Worm (Caenorhabditis elegans) whole organism, L2 larva: ENCODE measurements around the gene clec-232.

Source experiments
- C34F6.9 ChIP-seq: fragments of 150-350 bp; optimal IDR thresholded peaks from 2 replicates; lab custom pipeline; 2014; ENCODE audit warnings: missing biosample characterization, missing genetic modification characterization
- R02D3.7 ChIP-seq: fragments of 150-350 bp; optimal IDR thresholded peaks from 2 replicates; lab custom pipeline; 2014; ENCODE audit warnings: missing biosample characterization, missing genetic modification characterization
- Y55F3AM.14 ChIP-seq: fragments of 200-800 bp; sonication (Bioruptor generic); optimal IDR thresholded peaks from 2 replicates; lab custom pipeline; 2018; ENCODE audit warnings: mild to moderate bottlenecking, missing genetic modification characterization, missing compliant biosample characterization
- alr-1 ChIP-seq: fragments of 150-350 bp; optimal IDR thresholded peaks from 2 replicates; lab custom pipeline; 2014; ENCODE audit warnings: missing biosample characterization, missing genetic modification characterization
- aly-2 ChIP-seq: fragments of 150-350 bp; optimal IDR thresholded peaks from 2 replicates; lab custom pipeline; 2014; ENCODE audit warnings: missing biosample characterization, missing genetic modification characterization
- ama-1 ChIP-seq: fragments of 150-350 bp; optimal IDR thresholded peaks from 2 replicates; lab custom pipeline; 2018; ENCODE audit warnings: inconsistent platforms
- blmp-1 ChIP-seq: sonication (generic microtip); optimal IDR thresholded peaks from 2 replicates; lab custom pipeline; 2017; ENCODE audit warnings: missing genetic modification characterization, mild to moderate bottlenecking, missing compliant biosample characterization, antibody characterized with exemption, moderate library complexity; ENCODE audit not compliant: insufficient read depth
- ceh-16 ChIP-seq: fragments of 150-350 bp; optimal IDR thresholded peaks from 2 replicates; lab custom pipeline; 2014; ENCODE audit warnings: missing biosample characterization, missing genetic modification characterization
- ceh-82 ChIP-seq: fragments of 150-350 bp; optimal IDR thresholded peaks from 2 replicates; lab custom pipeline; 2014; ENCODE audit warnings: missing biosample characterization, missing genetic modification characterization
- crh-2 ChIP-seq: sonication (generic microtip); optimal IDR thresholded peaks from 2 replicates; lab custom pipeline; 2017; ENCODE audit warnings: missing biosample characterization, missing genetic modification characterization
- dmd-4 ChIP-seq: sonication (generic microtip); optimal IDR thresholded peaks from 2 replicates; lab custom pipeline; 2017; ENCODE audit warnings: missing biosample characterization, missing genetic modification characterization
- egl-27 ChIP-seq: sonication (generic microtip); optimal IDR thresholded peaks from 3 replicates; lab custom pipeline; 2017; ENCODE audit warnings: missing biosample characterization, missing genetic modification reagents, missing genetic modification characterization
- elt-1 ChIP-seq: fragments of 150-350 bp; optimal IDR thresholded peaks from 2 replicates; lab custom pipeline; 2014; ENCODE audit warnings: missing biosample characterization, missing genetic modification characterization
- elt-3 ChIP-seq: sonication (generic microtip); optimal IDR thresholded peaks from 2 replicates; lab custom pipeline; 2017; ENCODE audit warnings: missing biosample characterization, missing genetic modification characterization
- gmeb-1 ChIP-seq: fragments of 150-350 bp; optimal IDR thresholded peaks from 2 replicates; lab custom pipeline; 2014; ENCODE audit warnings: missing biosample characterization, missing genetic modification characterization
- lsy-2 ChIP-seq, 2 experiments: fragments of 150-350 bp in 1 of 2; sonication (generic microtip) in 1 of 2; optimal IDR thresholded peaks; 2 replicates each; lab custom pipeline; 2014 to 2017; ENCODE audit warnings: missing biosample characterization in 2 of 2, missing genetic modification characterization in 2 of 2
- mbf-1 ChIP-seq: sonication (generic microtip); optimal IDR thresholded peaks from 2 replicates; lab custom pipeline; 2017; ENCODE audit warnings: missing biosample characterization, missing genetic modification characterization
- mdl-1 ChIP-seq, 2 experiments: fragments of 150-350 bp in 1 of 2; sonication (generic microtip) in 1 of 2; optimal IDR thresholded peaks; 2 replicates each; lab custom pipeline; 2017; ENCODE audit warnings: missing biosample characterization in 2 of 2, missing genetic modification characterization in 2 of 2
- nhr-10 ChIP-seq: sonication (generic microtip); optimal IDR thresholded peaks from 2 replicates; lab custom pipeline; 2017; ENCODE audit warnings: missing biosample characterization, missing genetic modification characterization
- nhr-11 ChIP-seq: fragments of 150-350 bp; optimal IDR thresholded peaks from 2 replicates; lab custom pipeline; 2014; ENCODE audit warnings: missing biosample characterization, missing genetic modification characterization
- nhr-129 ChIP-seq: fragments of 150-350 bp; optimal IDR thresholded peaks from 2 replicates; lab custom pipeline; 2014; ENCODE audit warnings: missing biosample characterization, missing genetic modification characterization
- nhr-21 ChIP-seq: fragments of 150-350 bp; optimal IDR thresholded peaks from 2 replicates; lab custom pipeline; 2014; ENCODE audit warnings: missing biosample characterization, missing genetic modification characterization
- nhr-6 ChIP-seq: fragments of 150-350 bp; optimal IDR thresholded peaks from 2 replicates; lab custom pipeline; 2014; ENCODE audit warnings: missing biosample characterization, missing genetic modification characterization
- nhr-77 ChIP-seq: fragments of 150-350 bp; optimal IDR thresholded peaks from 2 replicates; lab custom pipeline; 2014; ENCODE audit warnings: missing biosample characterization, missing genetic modification characterization
- peb-1 ChIP-seq: fragments of 150-350 bp; optimal IDR thresholded peaks from 2 replicates; lab custom pipeline; 2014; ENCODE audit warnings: missing biosample characterization, missing genetic modification characterization
- skn-1 ChIP-seq: sonication (generic microtip); optimal IDR thresholded peaks from 2 replicates; lab custom pipeline; 2017; ENCODE audit warnings: missing biosample characterization, missing genetic modification characterization
- sma-3 ChIP-seq: sonication (generic microtip); optimal IDR thresholded peaks from 2 replicates; lab custom pipeline; 2016; ENCODE audit warnings: missing genetic modification reagents, missing genetic modification characterization, missing compliant biosample characterization
- sma-9 ChIP-seq, 2 experiments: fragments of 150-350 bp in 1 of 2; sonication (generic microtip) in 1 of 2; optimal IDR thresholded peaks; 2 replicates each; lab custom pipeline; 2014 to 2016; ENCODE audit warnings: missing genetic modification characterization in 2 of 2, mild to moderate bottlenecking in 1 of 2, missing biosample characterization in 1 of 2, missing compliant biosample characterization in 1 of 2, missing genetic modification reagents in 1 of 2, moderate library complexity in 1 of 2
- snpc-4 ChIP-seq: fragments of 150-350 bp; optimal IDR thresholded peaks from 2 replicates; lab custom pipeline; 2014; ENCODE audit warnings: missing biosample characterization, missing genetic modification characterization
- unc-39 ChIP-seq: fragments of 150-350 bp; optimal IDR thresholded peaks from 2 replicates; lab custom pipeline; 2014; ENCODE audit warnings: missing biosample characterization, missing genetic modification characterization
- ztf-1 ChIP-seq: fragments of 200-800 bp; sonication (Bioruptor generic); conservative IDR thresholded peaks from 2 replicates; pipeline ENCODE4 v1.3.6; 2022; ENCODE audit warnings: missing genetic modification characterization, missing compliant biosample characterization

The clec-232 gene

ce11 chrV:15965114-15965513 lies 10.8 kb upstream of the clec-232 start, which contains the start of gene sri-2:
Gene sri-2 (minus strand): TSS chrV:15965214.
- no peak for TF ChIP-seq aly-2 (tag; lab: Kevin White, UChicago)
- TF ChIP-seq nhr-10 (tag; lab: Kevin White, UChicago), result no peak
- TF ChIP-seq snpc-4, result no peak
- TF ChIP-seq R02D3.7 (tag; lab: Kevin White, UChicago), result no peak
- TF ChIP-seq elt-3 (tag; lab: Kevin White, UChicago), result no peak
- TF ChIP-seq dmd-4, result no peak
- TF ChIP-seq mdl-1 (tag; optimal IDR thresholded peaks at IDR 0.05; lab: Kevin White, UChicago), result no peak
- TF ChIP-seq nhr-77 (tag; lab: Kevin White, UChicago), result no peak
- no peak for TF ChIP-seq lsy-2 (tag; optimal IDR thresholded peaks at IDR 0.05; lab: Kevin White, UChicago)
- no peak for TF ChIP-seq ceh-16 (tag; lab: Kevin White, UChicago)
- no peak for TF ChIP-seq egl-27
- no peak for TF ChIP-seq nhr-6 (tag; lab: Kevin White, UChicago)
- no peak for TF ChIP-seq blmp-1 (tag; lab: Kevin White, UChicago)
- no peak for TF ChIP-seq sma-9 (GFP tag; optimal IDR thresholded peaks at IDR 0.05; lab: Kevin White, UChicago)
- no peak for TF ChIP-seq sma-9 (tag; optimal IDR thresholded peaks at IDR 0.05; lab: Kevin White, UChicago)
- no peak for TF ChIP-seq sma-3 (GFP tag; lab: Kevin White, UChicago)

ce11 chrV:15967542-15967941 lies 8.4 kb upstream of the clec-232 start, which contains the start of gene sri-1:
Gene sri-1 (minus strand): TSS chrV:15967642.
- TF ChIP-seq peb-1 (tag; lab: Kevin White, UChicago) (no peak), gmeb-1 (tag; lab: Kevin White, UChicago) (no peak), snpc-4 (no peak), mbf-1 (tag; lab: Kevin White, UChicago) (no peak), alr-1 (tag; lab: Kevin White, UChicago) (no peak), nhr-77 (tag; lab: Kevin White, UChicago) (no peak), nhr-21 (tag; lab: Kevin White, UChicago) (no peak), C34F6.9 (tag; lab: Kevin White, UChicago) (no peak), dmd-4 (no peak), ceh-82 (tag; lab: Kevin White, UChicago) (no peak), crh-2 (tag; lab: Kevin White, UChicago) (no peak), sma-3 (GFP tag; lab: Kevin White, UChicago) (no peak), elt-1 (tag; lab: Kevin White, UChicago) (no peak), aly-2 (tag; lab: Kevin White, UChicago) (no peak), nhr-11 (tag; lab: Kevin White, UChicago) (no peak)

ce11 chrV:15969653-15970052 lies 6.3 kb upstream of the clec-232 start, which contains the start of gene F36G9.7:
Gene F36G9.7 (minus strand): TSS chrV:15969753.
- TF ChIP-seq peb-1 (tag; lab: Kevin White, UChicago) (no peak), ztf-1 (no peak), ama-1 (lab: Kevin White, UChicago) (no peak), nhr-129 (tag; lab: Kevin White, UChicago) (no peak), alr-1 (tag; lab: Kevin White, UChicago) (no peak), Y55F3AM.14 (GFP tag; lab: Kevin White, UChicago) (no peak), ceh-82 (tag; lab: Kevin White, UChicago) (no peak)

DNA sequence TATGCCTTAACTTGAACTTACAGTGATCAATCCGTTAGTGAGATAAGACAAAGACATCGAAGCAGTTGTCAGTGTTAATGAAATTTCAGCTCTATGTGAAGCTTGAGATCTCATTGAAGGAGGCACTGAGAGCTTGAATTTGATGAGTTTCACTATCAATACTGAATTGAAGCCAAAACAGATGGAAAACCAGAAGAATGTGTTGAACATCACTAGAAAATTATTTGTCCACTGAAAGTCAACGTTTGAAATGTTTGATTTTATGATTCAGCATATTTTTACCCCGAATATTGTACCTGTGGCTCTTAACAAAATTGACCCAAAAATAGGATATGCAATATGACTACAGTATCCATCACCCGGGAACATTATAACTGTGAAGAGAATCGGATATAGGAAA lies 5.1 kb upstream of the clec-232 start:
- no peak for TF ChIP-seq ama-1 (lab: Kevin White, UChicago)
- TF ChIP-seq nhr-129 (tag; lab: Kevin White, UChicago), result no peak

ce11 chrV:15972484-15972883 lies 3.5 kb upstream of the clec-232 start, which contains the start of gene sru-23:
Gene sru-23 (minus strand): TSS chrV:15972584.
- TF ChIP-seq nhr-6 (tag; lab: Kevin White, UChicago) (no peak), nhr-129 (tag; lab: Kevin White, UChicago) (no peak), aly-2 (tag; lab: Kevin White, UChicago) (no peak), unc-39 (tag; lab: Kevin White, UChicago) (no peak), peb-1 (tag; lab: Kevin White, UChicago) (no peak), nhr-77 (tag; lab: Kevin White, UChicago) (no peak), C34F6.9 (tag; lab: Kevin White, UChicago) (no peak), alr-1 (tag; lab: Kevin White, UChicago) (no peak), skn-1 (tag; lab: Kevin White, UChicago) (no peak)
